Fruit fly (Drosophila melanogaster) whole organism, embryonic: Measurements from ENCODE around the gene Wwox.

Source experiments
- BEAF-32 ChIP-seq: fragments of 200-800 bp; sonication (Bioruptor generic); optimal IDR thresholded peaks from 3 replicates; lab custom pipeline; 2017; ENCODE audit warnings: missing biosample characterization, missing genetic modification characterization, mild to moderate bottlenecking, moderate library complexity, missing genetic modification reagents
- CG11695 ChIP-seq: fragments of 200-800 bp; sonication (Bioruptor generic); IDR thresholded peaks from 3 replicates; pipeline ENCODE4 v1.3.6; 2022; ENCODE audit warnings: missing biosample characterization, missing genetic modification characterization
- CG12219 ChIP-seq: fragments of 200-800 bp; sonication (Bioruptor generic); optimal IDR thresholded peaks from 3 replicates; lab custom pipeline; 2018; ENCODE audit warnings: missing biosample characterization, mild to moderate bottlenecking, missing genetic modification characterization
- CG13287 ChIP-seq: fragments of 200-800 bp; sonication (Bioruptor generic); IDR thresholded peaks from 2 replicates; pipeline ENCODE4 v1.3.6; 2022; ENCODE audit warnings: missing biosample characterization, missing genetic modification characterization; ENCODE audit not compliant: partially characterized antibody
- CG15011 ChIP-seq: fragments of 200-800 bp; sonication (Bioruptor generic); optimal IDR thresholded peaks from 3 replicates; lab custom pipeline; 2018; ENCODE audit warnings: missing biosample characterization, mild to moderate bottlenecking, missing genetic modification characterization
- CG15269 ChIP-seq: fragments of 200-800 bp; sonication (Bioruptor generic); optimal IDR thresholded peaks from 2 replicates; lab custom pipeline; 2018; ENCODE audit warnings: missing biosample characterization, mild to moderate bottlenecking, missing genetic modification characterization, moderate library complexity
- CG1647 ChIP-seq: fragments of 200-800 bp; sonication (Bioruptor generic); optimal IDR thresholded peaks from 3 replicates; lab custom pipeline; 2016; ENCODE audit warnings: missing biosample characterization, missing genetic modification characterization
- CG17385 ChIP-seq: fragments of 200-800 bp; sonication (Bioruptor generic); optimal IDR thresholded peaks from 3 replicates; lab custom pipeline; 2018; ENCODE audit warnings: missing biosample characterization, mild to moderate bottlenecking, missing genetic modification characterization
- CG1832 ChIP-seq: fragments of 200-800 bp; sonication (Bioruptor generic); optimal IDR thresholded peaks from 2 replicates; lab custom pipeline; 2017; ENCODE audit warnings: missing biosample characterization, mild to moderate bottlenecking, missing genetic modification characterization, inconsistent platforms
- CG2120 ChIP-seq: fragments of 200-800 bp; sonication (Bioruptor generic); optimal IDR thresholded peaks from 3 replicates; lab custom pipeline; 2016; ENCODE audit warnings: missing biosample characterization, missing genetic modification characterization
- CG31388 ChIP-seq: fragments of 200-800 bp; sonication (Bioruptor generic); optimal IDR thresholded peaks from 2 replicates; lab custom pipeline; 2016; ENCODE audit warnings: missing biosample characterization, missing genetic modification characterization
- CG32532 ChIP-seq: fragments of 200-800 bp; sonication (Bioruptor generic); IDR thresholded peaks from 2 replicates; pipeline ENCODE4 v1.3.6; 2022; ENCODE audit warnings: missing biosample characterization, missing genetic modification characterization
- CG34224 ChIP-seq: fragments of 200-800 bp; sonication (Bioruptor generic); IDR thresholded peaks from 3 replicates; pipeline ENCODE4 v1.3.6; 2022; ENCODE audit warnings: missing biosample characterization, missing genetic modification characterization; ENCODE audit not compliant: partially characterized antibody
- CG6683 ChIP-seq: fragments of 200-800 bp; sonication (Bioruptor generic); optimal IDR thresholded peaks from 2 replicates; lab custom pipeline; 2017; ENCODE audit warnings: missing biosample characterization, mild to moderate bottlenecking, missing genetic modification characterization, missing genetic modification reagents
- CG6791 ChIP-seq: fragments of 200-800 bp; sonication (Bioruptor generic); IDR thresholded peaks from 3 replicates; pipeline ENCODE4 v1.3.6; 2022; ENCODE audit warnings: missing biosample characterization, missing genetic modification characterization; ENCODE audit not compliant: partially characterized antibody
- CG7928 ChIP-seq: fragments of 200-800 bp; sonication (Bioruptor generic); optimal IDR thresholded peaks from 2 replicates; lab custom pipeline; 2017; ENCODE audit warnings: missing biosample characterization, mild to moderate bottlenecking, missing genetic modification characterization
- CG8765 ChIP-seq: fragments of 200-800 bp; sonication (Bioruptor generic); IDR thresholded peaks from 2 replicates; pipeline ENCODE4 v1.3.6; 2022; ENCODE audit warnings: missing biosample characterization, missing genetic modification characterization
- CG9437 ChIP-seq: fragments of 200-800 bp; sonication (Bioruptor generic); optimal IDR thresholded peaks from 2 replicates; lab custom pipeline; 2018; ENCODE audit warnings: missing biosample characterization, mild to moderate bottlenecking, missing genetic modification characterization
- CG9797 ChIP-seq: fragments of 200-800 bp; sonication (Bioruptor generic); optimal IDR thresholded peaks from 3 replicates; lab custom pipeline; 2018; ENCODE audit warnings: missing biosample characterization, mild to moderate bottlenecking, missing genetic modification characterization
- CG9817 ChIP-seq: fragments of 200-800 bp; sonication (Bioruptor generic); optimal IDR thresholded peaks from 2 replicates; lab custom pipeline; 2018; ENCODE audit warnings: missing biosample characterization, mild to moderate bottlenecking, missing genetic modification characterization, moderate library complexity
- Camta ChIP-seq: fragments of 200-800 bp; sonication (Bioruptor generic); optimal IDR thresholded peaks from 2 replicates; lab custom pipeline; 2016; ENCODE audit warnings: missing biosample characterization, missing genetic modification characterization
- D19A ChIP-seq: fragments of 200-800 bp; optimal IDR thresholded peaks from 3 replicates; lab custom pipeline; 2019; ENCODE audit warnings: missing biosample characterization, mild to moderate bottlenecking, missing genetic modification characterization, moderate library complexity
- Dfd ChIP-seq, 2 experiments: fragments of >200 bp; optimal IDR thresholded peaks; 2 replicates each; lab custom pipeline; 2017; ENCODE audit warnings: missing biosample characterization in 2 of 2, missing genetic modification characterization in 2 of 2
- Fer2 ChIP-seq: fragments of 200-800 bp; sonication (Bioruptor generic); optimal IDR thresholded peaks from 2 replicates; lab custom pipeline; 2018; ENCODE audit warnings: missing biosample characterization, mild to moderate bottlenecking, missing genetic modification characterization, moderate library complexity
- Med ChIP-seq: fragments of 200-800 bp; sonication (Bioruptor generic); peaks from one replicate; lab custom pipeline; 2016; ENCODE audit warnings: missing biosample characterization, missing genetic modification characterization, mild to moderate bottlenecking, inconsistent platforms, moderate library complexity
- Ptx1 ChIP-seq: fragments of 200-800 bp; sonication (Bioruptor generic); IDR thresholded peaks from 2 replicates; pipeline ENCODE4 v1.3.6; 2022; ENCODE audit warnings: missing biosample characterization, missing genetic modification characterization
- Scr ChIP-seq: fragments of 200-800 bp; sonication (Bioruptor generic); IDR thresholded peaks from 2 replicates; pipeline ENCODE4 v1.3.6; 2022; ENCODE audit warnings: missing biosample characterization, missing genetic modification characterization; ENCODE audit not compliant: partially characterized antibody
- Ssrp ChIP-seq: fragments of 200-800 bp; sonication (Bioruptor generic); optimal IDR thresholded peaks from 2 replicates; lab custom pipeline; 2018; ENCODE audit warnings: missing biosample characterization, mild to moderate bottlenecking, missing genetic modification characterization, moderate library complexity
- Xbp1 ChIP-seq: fragments of 200-800 bp; sonication (Bioruptor generic); optimal IDR thresholded peaks from 3 replicates; lab custom pipeline; 2016; ENCODE audit warnings: missing biosample characterization, mild to moderate bottlenecking, missing genetic modification characterization
- ac ChIP-seq: fragments of 200-800 bp; sonication (Bioruptor generic); optimal IDR thresholded peaks from 3 replicates; lab custom pipeline; 2017; ENCODE audit warnings: missing biosample characterization, mild to moderate bottlenecking, missing genetic modification characterization
- al ChIP-seq: fragments of 200-800 bp; sonication (Bioruptor generic); IDR thresholded peaks from 2 replicates; pipeline ENCODE4 v1.3.6; 2022; ENCODE audit warnings: missing biosample characterization, missing genetic modification characterization
- bbx ChIP-seq: fragments of 200-800 bp; sonication (Bioruptor generic); IDR thresholded peaks from 2 replicates; pipeline ENCODE4 v1.3.6; 2022; ENCODE audit warnings: missing biosample characterization, missing genetic modification characterization; ENCODE audit not compliant: partially characterized antibody
- btn ChIP-seq: fragments of 200-800 bp; sonication (Bioruptor generic); optimal IDR thresholded peaks from 2 replicates; lab custom pipeline; 2016; ENCODE audit warnings: missing biosample characterization, missing genetic modification characterization
- caup ChIP-seq: fragments of 200-800 bp; sonication (Bioruptor generic); optimal IDR thresholded peaks from 3 replicates; lab custom pipeline; 2017; ENCODE audit warnings: missing biosample characterization, mild to moderate bottlenecking, missing genetic modification characterization, moderate library complexity; ENCODE audit not compliant: severe bottlenecking
- chinmo ChIP-seq: fragments of 200-800 bp; sonication (Bioruptor generic); IDR thresholded peaks from 4 replicates; pipeline ENCODE4 v1.3.6; 2022; ENCODE audit warnings: missing biosample characterization, missing genetic modification characterization; ENCODE audit not compliant: partially characterized antibody
- danr ChIP-seq: fragments of 200-800 bp; sonication (Bioruptor generic); IDR thresholded peaks from 2 replicates; pipeline ENCODE4 v1.3.6; 2022; ENCODE audit warnings: missing biosample characterization, missing genetic modification characterization
- dmrt99B ChIP-seq: fragments of 200-800 bp; sonication (Bioruptor generic); optimal IDR thresholded peaks from 2 replicates; lab custom pipeline; 2018; ENCODE audit warnings: missing biosample characterization, mild to moderate bottlenecking, missing genetic modification characterization, moderate library complexity
- dysf ChIP-seq: fragments of 200-800 bp; sonication (Bioruptor generic); IDR thresholded peaks from 3 replicates; pipeline ENCODE4 v1.3.6; 2022; ENCODE audit warnings: missing biosample characterization, missing genetic modification characterization
- fu2 ChIP-seq: fragments of 200-800 bp; sonication (Bioruptor generic); optimal IDR thresholded peaks from 2 replicates; lab custom pipeline; 2016; ENCODE audit warnings: missing biosample characterization, missing genetic modification characterization
- lbe ChIP-seq: fragments of 200-800 bp; sonication (Bioruptor generic); optimal IDR thresholded peaks from 2 replicates; lab custom pipeline; 2016; ENCODE audit warnings: missing biosample characterization, mild to moderate bottlenecking, missing genetic modification characterization
- mam ChIP-seq: fragments of 200-800 bp; sonication (Bioruptor generic); optimal IDR thresholded peaks from 3 replicates; lab custom pipeline; 2016; ENCODE audit warnings: missing biosample characterization, missing genetic modification characterization
- pita ChIP-seq: fragments of 200-800 bp; sonication (Bioruptor generic); optimal IDR thresholded peaks from 2 replicates; lab custom pipeline; 2017; ENCODE audit warnings: missing biosample characterization, mild to moderate bottlenecking, missing genetic modification characterization
- ranshi ChIP-seq: fragments of 200-800 bp; sonication (Bioruptor generic); IDR thresholded peaks from 2 replicates; pipeline ENCODE4 v1.3.6; 2022; ENCODE audit warnings: missing biosample characterization, missing genetic modification characterization
- ro ChIP-seq: fragments of 200-800 bp; sonication (Bioruptor generic); IDR thresholded peaks from 2 replicates; pipeline ENCODE4 v1.3.6; 2022; ENCODE audit warnings: missing biosample characterization, missing genetic modification characterization
- scrt ChIP-seq: fragments of 200-800 bp; sonication (Bioruptor generic); optimal IDR thresholded peaks from 2 replicates; lab custom pipeline; 2018; ENCODE audit warnings: missing biosample characterization, mild to moderate bottlenecking, missing genetic modification characterization, moderate library complexity
- shn ChIP-seq: fragments of 200-800 bp; sonication (Bioruptor generic); optimal IDR thresholded peaks from 3 replicates; lab custom pipeline; 2016; ENCODE audit warnings: missing biosample characterization, missing genetic modification characterization
- sisA ChIP-seq: fragments of 200-800 bp; sonication (Bioruptor generic); IDR thresholded peaks from 2 replicates; pipeline ENCODE4 v1.3.6; 2022; ENCODE audit warnings: missing biosample characterization, missing genetic modification characterization
- slbo ChIP-seq: fragments of 200-800 bp; sonication (Bioruptor generic); IDR thresholded peaks from 2 replicates; pipeline ENCODE4 v1.3.6; 2022; ENCODE audit warnings: missing biosample characterization, missing genetic modification characterization
- stwl ChIP-seq: fragments of 200-800 bp; sonication (Bioruptor generic); optimal IDR thresholded peaks from 3 replicates; lab custom pipeline; 2018; ENCODE audit warnings: missing biosample characterization, mild to moderate bottlenecking, missing genetic modification characterization, moderate library complexity

The Wwox gene

dm6 chr2L:8042645-8043281 is 38.7 kb upstream of the Wwox start, which contains the start of gene RpL36A (continued):
- no peak for TF ChIP-seq CG1832
- TF ChIP-seq D19A (tag; lab: Kevin White, UChicago): no peak
- TF ChIP-seq dysf: peak; percentile 64; the same call in 2 of the 3 replicates
- TF ChIP-seq Ssrp (tag; lab: Kevin White, UChicago): no peak
- no peak for TF ChIP-seq btn
- no peak for TF ChIP-seq fu2
- peak; percentile 66 for TF ChIP-seq mam
- no peak for TF ChIP-seq CG15011
- TF ChIP-seq ac (GFP tag; lab: Kevin White, UChicago): peak; percentile 27
- TF ChIP-seq slbo (GFP tag; lab: Robert Waterston, UW): peak; percentile 76
- no peak for TF ChIP-seq CG31388 (GFP tag; lab: Kevin White, UChicago)
- TF ChIP-seq dmrt99B (tag; lab: Kevin White, UChicago): no peak
- TF ChIP-seq Fer2: no peak
- peak; percentile 62 for TF ChIP-seq caup (GFP tag; lab: Kevin White, UChicago)
- TF ChIP-seq sisA (GFP tag; lab: Robert Waterston, UW): no peak
- peak; percentile 65 for TF ChIP-seq CG9437 (GFP tag; lab: Kevin White, UChicago)
- no peak for TF ChIP-seq scrt (GFP tag; lab: Kevin White, UChicago)
- TF ChIP-seq CG17385 (GFP tag; lab: Kevin White, UChicago): no peak

dm6 chr2L:8040872-8041271 is 36.8 kb upstream of the Wwox start, which contains the start of gene CCDC53:
Gene CCDC53 (plus strand): TSS chr2L:8041106.
- TF ChIP-seq ro (GFP tag; lab: Robert Waterston, UW) (no peak), CG6791 (GFP tag; lab: Robert Waterston, UW) (0 out of 3 replicates have a peak, but pooled peaks have one; percentile 19), stwl (tag; lab: Kevin White, UChicago) (peak; percentile 29), CG8765 (no peak), shn (no peak), CG13287 (GFP tag; lab: Robert Waterston, UW) (peak; percentile 33; the same call in 1 of the 2 replicates), ranshi (no peak), Med (no peak), CG12219 (no peak), Ptx1 (GFP tag; lab: Robert Waterston, UW) (no peak), CG9817 (tag; lab: Kevin White, UChicago) (no peak), Camta (no peak), Scr (GFP tag; lab: Robert Waterston, UW) (no peak), CG9797 (peak; percentile 61), CG1647 (GFP tag; lab: Kevin White, UChicago) (no peak), lbe (GFP tag; lab: Kevin White, UChicago) (peak; percentile 19), al (GFP tag; lab: Robert Waterston, UW) (no peak), CG7928 (GFP tag; lab: Kevin White, UChicago) (no peak), CG34224 (GFP tag; lab: Robert Waterston, UW) (peak; percentile 21; the same call in 1 of the 3 replicates), CG15269 (tag; lab: Kevin White, UChicago) (no peak), Xbp1 (no peak), danr (GFP tag; lab: Robert Waterston, UW) (no peak), CG2120 (GFP tag; lab: Kevin White, UChicago) (no peak), Dfd (GFP tag; optimal IDR thresholded peaks at IDR 0.05; lab: Kevin White, UChicago) (no peak), chinmo (peak; percentile 70; the same call in 2 of the 4 replicates), BEAF-32 (GFP tag; lab: Kevin White, UChicago) (peak; percentile 34), CG32532 (GFP tag; lab: Robert Waterston, UW) (no peak), btn (no peak), CG11695 (GFP tag; lab: Robert Waterston, UW) (no peak), pita (GFP tag; lab: Kevin White, UChicago) (no peak), CG6683 (GFP tag; lab: Kevin White, UChicago) (no peak), bbx (peak; percentile 11; the same call in 1 of the 2 replicates)
